Worm (Caenorhabditis elegans) whole organism, L2 larva: ENCODE data around the gene C01G10.9.

ENCODE experiments used
- mdl-1 ChIP-seq, 2 experiments: fragments of 150-350 bp in 1 of 2; sonication (generic microtip) in 1 of 2; optimal IDR thresholded peaks; 2 replicates each; lab custom pipeline; 2017; ENCODE audit warnings: missing biosample characterization in 2 of 2, missing genetic modification characterization in 2 of 2
- nhr-12 ChIP-seq: fragments of 150-350 bp; optimal IDR thresholded peaks from 2 replicates; lab custom pipeline; 2014; ENCODE audit warnings: missing biosample characterization, missing genetic modification characterization
- unc-62 ChIP-seq: fragments of 150-350 bp; optimal IDR thresholded peaks from 2 replicates; lab custom pipeline; 2014; ENCODE audit warnings: missing biosample characterization, missing genetic modification reagents, missing genetic modification characterization

- TF ChIP-seq mdl-1 (tag; optimal IDR thresholded peaks at IDR 0.05; lab: Kevin White, UChicago) (no peak), unc-62 (GFP tag; lab: Kevin White, UChicago) (no peak), nhr-12 (tag; lab: Kevin White, UChicago) (no peak)
Observed at ce11 chrV:15065068-15065744, 17.1 kb upstream of the C01G10.9 start, which contains the start of gene C25D7.9.
